Fruit fly (Drosophila melanogaster) whole organism: Measurements from ENCODE around the gene Hsp70Bb.

Experiments used
- CG8478 ChIP-seq: fragments of >200 bp; optimal IDR thresholded peaks from 2 replicates; lab custom pipeline; 2018; ENCODE audit warnings: inconsistent platforms
- EcR ChIP-seq, 2 experiments: fragments of >200 bp; optimal IDR thresholded peaks; 2 replicates each; lab custom pipeline; 2017; ENCODE audit warnings: missing biosample characterization in 2 of 2, missing genetic modification characterization in 2 of 2, missing genetic modification reagents in 2 of 2
- psq ChIP-seq: fragments of >200 bp; optimal IDR thresholded peaks from 2 replicates; lab custom pipeline; 2017

DNA sequence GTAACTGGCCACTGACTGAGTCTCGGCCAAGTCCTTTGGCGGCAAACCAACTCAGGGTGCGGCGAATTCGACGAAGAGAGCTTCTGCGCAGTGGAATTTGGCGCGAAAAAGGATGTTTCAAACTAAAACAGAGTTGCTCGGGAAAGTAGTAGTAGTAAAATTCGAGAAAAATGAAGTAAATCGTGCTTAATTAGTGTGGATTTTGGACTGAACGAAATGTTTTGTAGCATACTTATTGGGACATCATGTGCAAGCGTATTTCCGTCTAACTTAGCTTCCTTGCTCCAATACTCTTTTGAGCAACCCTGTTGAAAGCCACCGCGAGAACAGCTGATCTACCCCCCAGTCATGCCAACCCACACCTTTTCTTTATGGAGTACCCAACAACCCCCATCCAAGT lies 42.6 kb downstream of the Hsp70Bb start, which contains the start of gene Octbeta3R:
- no peak for TF ChIP-seq psq (lab: Kevin White, UChicago)
- no peak for TF ChIP-seq CG8478 (lab: Kevin White, UChicago)
- TF ChIP-seq EcR (GFP tag; optimal IDR thresholded peaks at IDR 0.05; lab: Kevin White, UChicago), result no peak
